In genomic region chrV:5090386-5090785, ce11 we compare ENCODE assay signal across 3 worm cellular contexts.
TF ChIP-seq lines count a peak whose summit lies in the region.

No protein-coding gene starts in this region.

TF ChIP-seq in whole organism, L1 larva, 84 proteins besides CTCF, POLR2A, EP300 and RAD21:
- TF ChIP-seq nhr-237 (tag; optimal IDR thresholded peaks at IDR 0.05; lab: Kevin White, UChicago), result no peak
- peak; percentile 52 for TF ChIP-seq fkh-10 (GFP tag; optimal IDR thresholded peaks at IDR 0.05; lab: Kevin White, UChicago)
- no peak for TF ChIP-seq unc-98 (GFP tag; IDR thresholded peaks at IDR 0.05; lab: Robert Waterston, UW)
- TF ChIP-seq nhr-47 (tag; optimal IDR thresholded peaks at IDR 0.05; lab: Kevin White, UChicago), result peak; percentile 18
- TF ChIP-seq fkh-8 (tag; optimal IDR thresholded peaks at IDR 0.05; lab: Kevin White, UChicago), result peak; percentile 3
- peak in 1 of 2 experiments; percentile 2 for TF ChIP-seq lsy-2 (tag; optimal IDR thresholded peaks at IDR 0.05; lab: Kevin White, UChicago)
- TF ChIP-seq lin-14 (GFP tag; optimal IDR thresholded peaks at IDR 0.05; lab: Kevin White, UChicago), result peak; percentile 59
TF ChIP-seq in whole organism, L1 larva: peak in this region for 5.

TF ChIP-seq in whole organism, L3 larva, 47 proteins besides CTCF, POLR2A, EP300 and RAD21:
- TF ChIP-seq ztf-4 (tag; optimal IDR thresholded peaks at IDR 0.05; lab: Kevin White, UChicago) (no peak), fkh-10 (GFP tag; optimal IDR thresholded peaks at IDR 0.05; lab: Kevin White, UChicago) (peak; percentile 20), unc-39 (tag; optimal IDR thresholded peaks at IDR 0.05; lab: Kevin White, UChicago) (no peak), unc-62 (GFP tag; optimal IDR thresholded peaks at IDR 0.05; lab: Kevin White, UChicago) (no peak), pha-4 (tag; optimal IDR thresholded peaks at IDR 0.05; lab: Kevin White, UChicago) (no peak), elt-1 (tag; optimal IDR thresholded peaks at IDR 0.05; lab: Kevin White, UChicago) (peak; percentile 18)

TF ChIP-seq in whole organism, late embryonic, 69 proteins besides CTCF, POLR2A, EP300 and RAD21:
- no peak for TF ChIP-seq tbx-7 (tag; optimal IDR thresholded peaks at IDR 0.05; lab: Kevin White, UChicago)
- no peak for TF ChIP-seq ceh-18 (tag; optimal IDR thresholded peaks at IDR 0.05; lab: Kevin White, UChicago)
- TF ChIP-seq unc-42 (tag; optimal IDR thresholded peaks at IDR 0.05; lab: Kevin White, UChicago), result peak; percentile 1

Comparison
In these comparisons a context has a peak if more than half of its experiments do, and no peak if none do; other contexts are left out.
1. Of the 10 proteins assayed by ChIP-seq in both whole organism, L1 larva and whole organism, late embryonic: peak only in whole organism, L1 larva: fkh-10; only in whole organism, late embryonic: none; in both: none; in neither: 9.